Worm (Caenorhabditis elegans) whole organism, L4 larva: Measurements from ENCODE around the gene pgph-2.

ENCODE experiments used
- aly-2 ChIP-seq: sonication (generic microtip); optimal IDR thresholded peaks from 2 replicates; lab custom pipeline; 2018; ENCODE audit warnings: missing biosample characterization, missing genetic modification characterization
- ces-1 ChIP-seq: fragments of 150-350 bp; sonication (generic microtip); optimal IDR thresholded peaks from 4 replicates; lab custom pipeline; 2014; ENCODE audit warnings: missing biosample characterization, missing genetic modification reagents, missing genetic modification characterization
- lsy-2 ChIP-seq, 2 experiments: fragments of 150-350 bp in 1 of 2; sonication (generic microtip) in 1 of 2; optimal IDR thresholded peaks; 2 replicates each; lab custom pipeline; 2014 to 2017; ENCODE audit warnings: missing biosample characterization in 2 of 2, missing genetic modification characterization in 2 of 2
- pha-4 ChIP-seq, 2 experiments: fragments of 150-350 bp in 1 of 2; fragments of 200-800 bp in 1 of 2; sonication (Bioruptor generic) in 1 of 2; IDR thresholded peaks in 1 of 2; optimal IDR thresholded peaks in 1 of 2; 2 replicates each; pipeline versions ENCODE4 v1.3.6 to Lab custom; 2014 to 2022; ENCODE audit warnings: missing genetic modification characterization in 2 of 2, missing genetic modification reagents in 2 of 2, missing biosample characterization in 1 of 2, missing compliant biosample characterization in 1 of 2
- tag-97 ChIP-seq: fragments of 200-800 bp; sonication (Bioruptor generic); IDR thresholded peaks from 2 replicates; pipeline ENCODE4 v1.3.6; 2022; ENCODE audit warnings: missing genetic modification characterization, missing compliant biosample characterization
- unc-39 ChIP-seq: sonication (generic microtip); optimal IDR thresholded peaks from 2 replicates; lab custom pipeline; 2017; ENCODE audit warnings: missing biosample characterization, missing genetic modification characterization
- ztf-11 ChIP-seq: fragments of 150-350 bp; optimal IDR thresholded peaks from 2 replicates; lab custom pipeline; 2014; ENCODE audit warnings: missing biosample characterization, missing genetic modification characterization

ce11 chrV:5772503-5772902 lies 7.6 kb downstream of the pgph-2 start:
- TF ChIP-seq ces-1 (GFP tag; lab: Kevin White, UChicago): no peak
- TF ChIP-seq lsy-2 (tag; optimal IDR thresholded peaks at IDR 0.05; lab: Kevin White, UChicago): no peak
- TF ChIP-seq tag-97 (GFP tag; lab: Robert Waterston, UW): no peak
- TF ChIP-seq pha-4 (GFP tag; IDR thresholded peaks at IDR 0.05; lab: Robert Waterston, UW): no peak
- TF ChIP-seq pha-4 (tag; optimal IDR thresholded peaks at IDR 0.05; lab: Kevin White, UChicago): no peak
- no peak for TF ChIP-seq ztf-11
- TF ChIP-seq unc-39 (tag; lab: Kevin White, UChicago): no peak
- TF ChIP-seq aly-2 (tag; lab: Kevin White, UChicago): no peak
